Worm (Caenorhabditis elegans): ENCODE measurements around the gene far-1.
A peak's percentile ranks its signal among the peaks of the same experiment; 100 is the strongest.

far-1 gene

DNA sequence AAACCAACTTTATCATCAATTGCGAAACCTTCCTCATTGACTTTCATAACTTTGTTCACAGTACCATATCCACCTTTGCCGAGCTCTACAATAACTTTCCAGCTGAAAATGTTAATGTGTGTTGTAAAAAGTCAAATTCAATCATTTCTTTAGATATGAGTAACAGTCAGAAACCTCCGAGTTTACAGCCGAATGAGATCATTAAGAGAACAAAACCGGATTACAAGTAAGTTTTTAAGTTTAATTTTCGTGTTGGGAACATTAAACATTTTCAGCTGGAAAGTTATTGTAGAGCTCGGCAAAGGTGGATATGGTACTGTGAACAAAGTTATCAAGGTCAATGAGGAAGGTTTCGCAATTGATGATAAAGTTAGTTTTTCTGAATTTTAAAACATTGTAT lies 20.2 kb upstream of the far-1 start, which contains the start of gene ZK507.1:
Gene ZK507.1, minus strand, starts transcription at position 101 of the 400 bp plus-strand sequence.
- no peak for TF ChIP-seq ceh-6 (GFP tag; optimal IDR thresholded peaks at IDR 0.05)
- no peak for TF ChIP-seq ceh-30 (tag; optimal IDR thresholded peaks at IDR 0.05)
- no peak for TF ChIP-seq unc-3 (GFP tag; conservative IDR thresholded peaks at IDR 0.05)
- no peak for TF ChIP-seq unc-3 (tag; optimal IDR thresholded peaks at IDR 0.05)
- TF ChIP-seq ama-1 (optimal IDR thresholded peaks at IDR 0.05), result no peak
- TF ChIP-seq fkh-6 (tag; optimal IDR thresholded peaks at IDR 0.05), result no peak
- no peak for TF ChIP-seq fax-1 (tag; optimal IDR thresholded peaks at IDR 0.05)
- TF ChIP-seq ahr-1 (tag; optimal IDR thresholded peaks at IDR 0.05), result no peak
- no peak for TF ChIP-seq ceh-2 (tag; optimal IDR thresholded peaks at IDR 0.05)
- no peak for TF ChIP-seq eyg-1 (tag; optimal IDR thresholded peaks at IDR 0.05)

DNA sequence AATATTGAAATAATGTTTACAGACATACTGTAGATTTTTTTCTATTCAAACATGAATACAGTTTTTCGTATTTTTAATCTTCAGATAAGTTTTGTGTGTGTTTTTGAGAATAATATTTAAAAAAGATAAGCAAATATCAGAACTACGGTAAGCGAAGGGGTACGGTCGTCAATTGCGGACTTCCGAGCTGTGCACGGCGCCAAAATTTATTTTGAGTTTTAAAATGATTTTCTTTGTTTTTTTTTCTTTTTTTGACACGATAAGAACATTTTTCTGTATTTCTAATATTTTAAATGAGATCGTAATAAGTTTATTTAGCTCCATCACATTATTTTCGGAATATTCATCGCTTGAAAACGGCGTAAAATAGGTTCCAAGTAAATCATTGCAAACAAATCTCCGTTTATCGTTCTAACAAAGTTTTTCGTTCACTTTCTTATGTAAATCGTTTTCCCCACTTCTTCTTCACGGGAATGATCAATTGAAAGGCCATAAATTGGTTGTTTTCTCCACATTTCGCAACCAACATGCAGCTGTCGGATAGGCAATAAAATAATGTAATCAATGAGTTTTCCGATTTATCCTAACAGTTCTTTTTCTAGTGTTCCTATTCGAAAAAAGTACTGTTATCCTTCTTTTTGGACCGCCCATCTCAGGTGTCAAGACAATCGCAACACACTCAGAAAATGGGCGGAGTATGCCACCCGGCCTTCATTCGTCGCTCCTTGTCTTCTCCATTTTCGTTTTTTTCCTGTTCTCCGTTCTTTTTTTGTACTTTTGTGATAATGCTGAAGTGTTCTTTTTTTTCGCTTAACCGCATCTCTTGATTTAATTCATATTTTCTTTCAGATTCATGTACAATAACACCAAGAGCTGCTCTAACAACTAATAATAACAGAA lies 10.7 kb upstream of the far-1 start, which contains the start of gene glp-1:
Gene glp-1, plus strand, starts transcription at position 850 of the 900 bp plus-strand sequence.
- TF ChIP-seq hlh-30 (tag; optimal IDR thresholded peaks at IDR 0.05; ENCODE audit: insufficient read depth) (no peak), hlh-6 (tag; optimal IDR thresholded peaks at IDR 0.05) (no peak), nfya-1 (tag; optimal IDR thresholded peaks at IDR 0.05) (no peak), ceh-34 (tag; optimal IDR thresholded peaks at IDR 0.05) (no peak), unc-55 (GFP tag; optimal IDR thresholded peaks at IDR 0.05) (no peak), rnt-1 (tag; optimal IDR thresholded peaks at IDR 0.05) (no peak), pat-9 (tag; optimal IDR thresholded peaks at IDR 0.05) (no peak), pqm-1 (tag; optimal IDR thresholded peaks at IDR 0.05) (no peak), hlh-13 (GFP tag; optimal IDR thresholded peaks at IDR 0.05) (no peak), ahr-1 (tag; optimal IDR thresholded peaks at IDR 0.05) (no peak), ceh-18 (tag; optimal IDR thresholded peaks at IDR 0.05) (no peak)

DNA sequence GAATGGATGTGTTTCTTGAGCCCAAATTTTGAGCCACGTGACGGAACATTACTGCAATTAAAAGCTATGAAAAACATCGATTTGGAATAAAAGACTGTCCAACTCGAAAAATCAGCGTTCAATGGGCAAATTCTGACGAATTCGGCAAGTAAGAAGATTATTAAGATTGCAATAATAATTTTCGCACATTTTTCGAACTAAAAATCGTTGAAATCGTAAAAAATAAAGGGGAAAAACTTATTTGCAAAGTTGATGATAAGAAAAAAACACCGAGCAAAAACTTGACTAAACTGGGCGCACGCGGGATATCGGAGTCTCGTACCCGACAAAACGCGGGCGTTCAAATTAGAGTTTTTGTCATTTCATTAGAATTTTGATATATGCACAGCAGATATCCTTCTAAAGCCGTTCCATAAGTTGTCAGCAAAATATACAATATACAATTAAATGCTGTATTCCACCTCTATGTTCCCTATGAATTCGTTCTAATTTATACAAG lies 8.4 kb upstream of the far-1 start, which contains the start of the genes mccc-2 and mrpl-44:
Gene mccc-2, minus strand, starts transcription at position 51 of the 499 bp plus-strand sequence.
Gene mrpl-44, minus strand, starts transcription at position 51 of the 499 bp plus-strand sequence.
- no peak for TF ChIP-seq hlh-13 (GFP tag; optimal IDR thresholded peaks at IDR 0.05)
- no peak for TF ChIP-seq T23F11.4 (GFP tag; optimal IDR thresholded peaks at IDR 0.05)
- TF ChIP-seq elt-2 (tag; optimal IDR thresholded peaks at IDR 0.05), result peak; percentile 70
- TF ChIP-seq nfya-1 (tag; optimal IDR thresholded peaks at IDR 0.05), result peak; percentile 18
- TF ChIP-seq tbx-2 (tag; optimal IDR thresholded peaks at IDR 0.05), result no peak

DNA sequence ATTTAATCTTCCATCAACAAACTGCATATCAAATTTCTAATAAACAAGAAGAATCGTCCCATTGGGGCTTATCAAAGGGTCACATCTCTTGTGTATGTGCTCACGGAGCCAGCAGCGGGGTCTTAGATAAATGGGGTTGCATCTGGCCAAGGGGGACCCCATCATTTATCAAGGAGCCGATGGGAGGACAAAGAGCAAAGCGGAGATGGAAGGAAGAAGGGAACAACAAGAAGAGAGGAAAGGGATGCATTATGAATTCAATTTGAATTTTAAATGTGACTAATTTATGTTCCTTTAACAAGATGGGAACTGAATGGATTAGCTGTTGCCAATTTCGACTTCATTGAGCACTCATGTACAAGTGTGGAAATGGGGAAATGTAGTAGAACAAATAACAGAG lies 3.4 kb upstream of the far-1 start:
- TF ChIP-seq unc-42 (tag; optimal IDR thresholded peaks at IDR 0.05), result peak; percentile 91
- TF ChIP-seq hlh-13 (GFP tag; optimal IDR thresholded peaks at IDR 0.05), result no peak
- TF ChIP-seq unc-86 (tag; optimal IDR thresholded peaks at IDR 0.05), result no peak
- TF ChIP-seq ceh-14 (tag; optimal IDR thresholded peaks at IDR 0.05), result no peak
- TF ChIP-seq pag-3 (tag; optimal IDR thresholded peaks at IDR 0.05; ENCODE audit: borderline replicate concordance), result no peak
- no peak for TF ChIP-seq lin-11 (tag; optimal IDR thresholded peaks at IDR 0.05)
- TF ChIP-seq C38D4.7 (GFP tag; optimal IDR thresholded peaks at IDR 0.05), result no peak
- TF ChIP-seq che-1 (tag; optimal IDR thresholded peaks at IDR 0.05), result no peak
- no peak for TF ChIP-seq pat-9 (tag; optimal IDR thresholded peaks at IDR 0.05)
- no peak for TF ChIP-seq ceh-19 (GFP tag; optimal IDR thresholded peaks at IDR 0.05)
- no peak for TF ChIP-seq Y22D7AL.16 (tag; optimal IDR thresholded peaks at IDR 0.05)
- no peak for TF ChIP-seq nhr-11 (tag; optimal IDR thresholded peaks at IDR 0.05)
- TF ChIP-seq pqm-1 (tag; optimal IDR thresholded peaks at IDR 0.05), result no peak
- no peak for TF ChIP-seq sox-2 (GFP tag; IDR thresholded peaks at IDR 0.05)
- no peak for TF ChIP-seq madf-2 (tag; optimal IDR thresholded peaks at IDR 0.05)
- no peak for TF ChIP-seq hlh-6 (tag; optimal IDR thresholded peaks at IDR 0.05)
- no peak for TF ChIP-seq fkh-10 (GFP tag; optimal IDR thresholded peaks at IDR 0.05)
- TF ChIP-seq ets-4 (tag; optimal IDR thresholded peaks at IDR 0.05), result no peak
- no peak for TF ChIP-seq ama-1 (optimal IDR thresholded peaks at IDR 0.05)
- TF ChIP-seq tbx-2 (tag; optimal IDR thresholded peaks at IDR 0.05), result no peak
- no peak for TF ChIP-seq ceh-48 (tag; optimal IDR thresholded peaks at IDR 0.05)
- TF ChIP-seq ceh-6 (GFP tag; optimal IDR thresholded peaks at IDR 0.05), result no peak
- no peak for TF ChIP-seq pros-1 (tag; optimal IDR thresholded peaks at IDR 0.05)
- TF ChIP-seq odd-2 (tag; optimal IDR thresholded peaks at IDR 0.05), result no peak
- TF ChIP-seq T23F11.4 (GFP tag; optimal IDR thresholded peaks at IDR 0.05), result no peak
- TF ChIP-seq pha-2 (tag; optimal IDR thresholded peaks at IDR 0.05), result no peak
- TF ChIP-seq unc-55 (GFP tag; optimal IDR thresholded peaks at IDR 0.05), result peak; percentile 82
- TF ChIP-seq zip-5 (tag; optimal IDR thresholded peaks at IDR 0.05), result no peak
- no peak for TF ChIP-seq hlh-15 (tag; optimal IDR thresholded peaks at IDR 0.05)
- no peak for TF ChIP-seq ref-2 (tag; optimal IDR thresholded peaks at IDR 0.05)
